Fruit fly (Drosophila melanogaster) whole organism, prepupa: ENCODE data around the gene hh.

ENCODE experiments used
- Blimp-1 ChIP-seq: fragments of 200-800 bp; sonication (Bioruptor generic); optimal IDR thresholded peaks from 3 replicates; lab custom pipeline; 2017; ENCODE audit warnings: missing biosample characterization, missing genetic modification characterization, mild to moderate bottlenecking, moderate library complexity, missing genetic modification reagents
- CG10631 ChIP-seq: fragments of 200-800 bp; sonication (Bioruptor generic); optimal IDR thresholded peaks from 2 replicates; lab custom pipeline; 2016; ENCODE audit warnings: missing biosample characterization, missing genetic modification characterization
- CG10669 ChIP-seq: fragments of 200-800 bp; sonication (Bioruptor generic); optimal IDR thresholded peaks from 3 replicates; lab custom pipeline; 2018; ENCODE audit warnings: missing biosample characterization, mild to moderate bottlenecking, missing genetic modification characterization, moderate library complexity
- CG11294 ChIP-seq: fragments of 200-800 bp; sonication (Bioruptor generic); IDR thresholded peaks from 2 replicates; pipeline ENCODE4 v1.3.6; 2022; ENCODE audit warnings: missing biosample characterization, missing genetic modification characterization
- CG15336 ChIP-seq: fragments of 200-800 bp; sonication (Bioruptor generic); IDR thresholded peaks from 2 replicates; pipeline ENCODE4 v1.3.6; 2022; ENCODE audit warnings: missing biosample characterization, missing genetic modification characterization
- CG1621 ChIP-seq: fragments of 200-800 bp; sonication (Bioruptor generic); optimal IDR thresholded peaks from 3 replicates; lab custom pipeline; 2018; ENCODE audit warnings: missing biosample characterization, mild to moderate bottlenecking, missing genetic modification characterization
- CG16779 ChIP-seq: fragments of 200-800 bp; sonication (Bioruptor generic); optimal IDR thresholded peaks from 3 replicates; lab custom pipeline; 2017; ENCODE audit warnings: missing biosample characterization, mild to moderate bottlenecking, missing genetic modification characterization
- CG31627 ChIP-seq: fragments of 200-800 bp; sonication (Bioruptor generic); optimal IDR thresholded peaks from 3 replicates; lab custom pipeline; 2016; ENCODE audit warnings: missing biosample characterization, missing genetic modification characterization
- CG32006 ChIP-seq: fragments of 200-800 bp; sonication (Bioruptor generic); optimal IDR thresholded peaks from 3 replicates; lab custom pipeline; 2017; ENCODE audit warnings: missing biosample characterization, mild to moderate bottlenecking, missing genetic modification characterization
- CG34406 ChIP-seq: fragments of 200-800 bp; sonication (Bioruptor generic); optimal IDR thresholded peaks from 3 replicates; lab custom pipeline; 2016; ENCODE audit warnings: missing biosample characterization, missing genetic modification characterization
- CG3919 ChIP-seq: fragments of 200-800 bp; sonication (Bioruptor generic); optimal IDR thresholded peaks from 3 replicates; lab custom pipeline; 2016; ENCODE audit warnings: missing biosample characterization, missing genetic modification characterization
- CG6163 ChIP-seq: fragments of 200-800 bp; sonication (Bioruptor generic); IDR thresholded peaks from 3 replicates; pipeline ENCODE4 v1.3.6; 2022; ENCODE audit warnings: missing biosample characterization, missing genetic modification characterization
- CG6276 ChIP-seq: fragments of 200-800 bp; sonication (Bioruptor generic); optimal IDR thresholded peaks from 2 replicates; lab custom pipeline; 2017; ENCODE audit warnings: missing biosample characterization, mild to moderate bottlenecking, missing genetic modification characterization
- CG6792 ChIP-seq: fragments of 200-800 bp; sonication (Bioruptor generic); optimal IDR thresholded peaks from 3 replicates; lab custom pipeline; 2016; ENCODE audit warnings: missing biosample characterization, missing genetic modification characterization
- CG6808 ChIP-seq: fragments of 200-800 bp; sonication (Bioruptor generic); optimal IDR thresholded peaks from 3 replicates; lab custom pipeline; 2017; ENCODE audit warnings: missing biosample characterization, missing genetic modification characterization, mild to moderate bottlenecking, moderate library complexity, missing genetic modification reagents
- CG8119 ChIP-seq: fragments of 200-800 bp; sonication (Bioruptor generic); IDR thresholded peaks from 3 replicates; pipeline ENCODE4 v1.3.6; 2022; ENCODE audit warnings: missing biosample characterization, missing genetic modification characterization
- CG8319 ChIP-seq: fragments of 200-800 bp; sonication (Bioruptor generic); optimal IDR thresholded peaks from 3 replicates; lab custom pipeline; 2016; ENCODE audit warnings: missing biosample characterization, missing genetic modification characterization
- CG8632 ChIP-seq: fragments of 200-800 bp; sonication (Bioruptor generic); optimal IDR thresholded peaks from 3 replicates; lab custom pipeline; 2016; ENCODE audit warnings: missing biosample characterization, missing genetic modification characterization
- CG9139 ChIP-seq: fragments of 200-800 bp; sonication (Bioruptor generic); optimal IDR thresholded peaks from 3 replicates; lab custom pipeline; 2017; ENCODE audit warnings: missing biosample characterization, mild to moderate bottlenecking, missing genetic modification characterization
- Eip75B ChIP-seq: fragments of 200-800 bp; sonication (Bioruptor generic); optimal IDR thresholded peaks from 3 replicates; lab custom pipeline; 2016; ENCODE audit warnings: missing biosample characterization, missing genetic modification characterization
- Eip78C ChIP-seq: fragments of 200-800 bp; sonication (Bioruptor generic); peaks from one replicate; lab custom pipeline; 2016; ENCODE audit warnings: missing biosample characterization, missing genetic modification characterization
- Eip93F ChIP-seq: fragments of 200-800 bp; sonication (Bioruptor generic); optimal IDR thresholded peaks from 2 replicates; lab custom pipeline; 2016; ENCODE audit warnings: missing biosample characterization, mild to moderate bottlenecking, missing genetic modification characterization
- Ets21C ChIP-seq: fragments of 200-800 bp; sonication (Bioruptor generic); optimal IDR thresholded peaks from 3 replicates; lab custom pipeline; 2016; ENCODE audit warnings: missing biosample characterization, missing genetic modification characterization
- Ets96B ChIP-seq: fragments of 200-800 bp; optimal IDR thresholded peaks from 2 replicates; lab custom pipeline; 2019; ENCODE audit warnings: missing biosample characterization, mild to moderate bottlenecking, missing genetic modification characterization, moderate library complexity
- Gug ChIP-seq: fragments of 200-800 bp; sonication (Bioruptor generic); IDR thresholded peaks from 2 replicates; pipeline ENCODE4 v1.3.6; 2022; ENCODE audit warnings: missing biosample characterization, missing genetic modification characterization
- Hr39 ChIP-seq: fragments of 200-800 bp; sonication (Bioruptor generic); optimal IDR thresholded peaks from 2 replicates; lab custom pipeline; 2016; ENCODE audit warnings: missing biosample characterization, missing genetic modification characterization
- Met ChIP-seq: fragments of 200-800 bp; sonication (Bioruptor generic); optimal IDR thresholded peaks from 3 replicates; lab custom pipeline; 2016; ENCODE audit warnings: missing biosample characterization, missing genetic modification characterization
- OdsH ChIP-seq: fragments of 200-800 bp; sonication (Bioruptor generic); optimal IDR thresholded peaks from 3 replicates; lab custom pipeline; 2016; ENCODE audit warnings: missing biosample characterization, missing genetic modification characterization
- Smox ChIP-seq: fragments of 200-800 bp; sonication (Bioruptor generic); optimal IDR thresholded peaks from 3 replicates; lab custom pipeline; 2016; ENCODE audit warnings: missing biosample characterization, missing genetic modification characterization
- Sox102F ChIP-seq: fragments of 200-800 bp; sonication (Bioruptor generic); optimal IDR thresholded peaks from 2 replicates; lab custom pipeline; 2016; ENCODE audit warnings: missing biosample characterization, mild to moderate bottlenecking, missing genetic modification characterization
- Sox14 ChIP-seq: fragments of 200-800 bp; sonication (Bioruptor generic); optimal IDR thresholded peaks from 3 replicates; lab custom pipeline; 2016; ENCODE audit warnings: missing biosample characterization, missing genetic modification characterization
- Sox15 ChIP-seq: fragments of 200-800 bp; sonication (Bioruptor generic); optimal IDR thresholded peaks from 3 replicates; lab custom pipeline; 2016; ENCODE audit warnings: missing biosample characterization, missing genetic modification characterization
- achi ChIP-seq: fragments of 200-800 bp; sonication (Bioruptor generic); optimal IDR thresholded peaks from 3 replicates; lab custom pipeline; 2016; ENCODE audit warnings: missing biosample characterization, missing genetic modification characterization
- acj6 ChIP-seq: fragments of 200-800 bp; sonication (Bioruptor generic); optimal IDR thresholded peaks from 3 replicates; lab custom pipeline; 2016; ENCODE audit warnings: missing biosample characterization, missing genetic modification characterization
- dac ChIP-seq: fragments of 200-800 bp; sonication (Bioruptor generic); optimal IDR thresholded peaks from 2 replicates; lab custom pipeline; 2017; ENCODE audit warnings: missing biosample characterization, mild to moderate bottlenecking, missing genetic modification characterization
- esn ChIP-seq: fragments of 200-800 bp; sonication (Bioruptor generic); optimal IDR thresholded peaks from 2 replicates; lab custom pipeline; 2016; ENCODE audit warnings: missing biosample characterization, mild to moderate bottlenecking, missing genetic modification characterization, moderate library complexity
- fd59A ChIP-seq: fragments of 200-800 bp; sonication (Bioruptor generic); optimal IDR thresholded peaks from 2 replicates; lab custom pipeline; 2017; ENCODE audit warnings: missing biosample characterization, mild to moderate bottlenecking, missing genetic modification characterization, missing genetic modification reagents
- fd85E ChIP-seq: fragments of 200-800 bp; sonication (Bioruptor generic); optimal IDR thresholded peaks from 3 replicates; lab custom pipeline; 2016; ENCODE audit warnings: missing biosample characterization, missing genetic modification characterization
- lz ChIP-seq: fragments of 200-800 bp; sonication (Bioruptor generic); optimal IDR thresholded peaks from 3 replicates; lab custom pipeline; 2016; ENCODE audit warnings: missing biosample characterization, missing genetic modification characterization
- net ChIP-seq: fragments of 200-800 bp; sonication (Bioruptor generic); optimal IDR thresholded peaks from 3 replicates; lab custom pipeline; 2016; ENCODE audit warnings: missing biosample characterization, missing genetic modification characterization
- pdm3 ChIP-seq: fragments of 200-800 bp; sonication (Bioruptor generic); optimal IDR thresholded peaks from 3 replicates; lab custom pipeline; 2016; ENCODE audit warnings: missing biosample characterization, missing genetic modification characterization
- salr ChIP-seq, 2 experiments: fragments of 200-800 bp; sonication (Bioruptor generic); optimal IDR thresholded peaks; 3 replicates each; lab custom pipeline; 2016 to 2018; ENCODE audit warnings: missing biosample characterization in 2 of 2, missing genetic modification characterization in 2 of 2, mild to moderate bottlenecking in 1 of 2
- ss ChIP-seq, 2 experiments: fragments of 200-800 bp; sonication (Bioruptor generic); optimal IDR thresholded peaks; 2 replicates in 1 of 2; 3 replicates in 1 of 2; lab custom pipeline; 2017 to 2018; ENCODE audit warnings: mild to moderate bottlenecking in 2 of 2, missing biosample characterization in 2 of 2, missing genetic modification characterization in 2 of 2, moderate library complexity in 1 of 2
- svp ChIP-seq: fragments of 200-800 bp; sonication (Bioruptor generic); peaks from one replicate; lab custom pipeline; 2016; ENCODE audit warnings: missing biosample characterization, missing genetic modification characterization
- topi ChIP-seq: fragments of 200-800 bp; sonication (Bioruptor generic); optimal IDR thresholded peaks from 3 replicates; lab custom pipeline; 2016; ENCODE audit warnings: missing biosample characterization, missing genetic modification characterization
- vri ChIP-seq: fragments of 200-800 bp; sonication (Bioruptor generic); optimal IDR thresholded peaks from 3 replicates; lab custom pipeline; 2016; ENCODE audit warnings: missing biosample characterization, mild to moderate bottlenecking, missing genetic modification characterization

Gene hh

DNA sequence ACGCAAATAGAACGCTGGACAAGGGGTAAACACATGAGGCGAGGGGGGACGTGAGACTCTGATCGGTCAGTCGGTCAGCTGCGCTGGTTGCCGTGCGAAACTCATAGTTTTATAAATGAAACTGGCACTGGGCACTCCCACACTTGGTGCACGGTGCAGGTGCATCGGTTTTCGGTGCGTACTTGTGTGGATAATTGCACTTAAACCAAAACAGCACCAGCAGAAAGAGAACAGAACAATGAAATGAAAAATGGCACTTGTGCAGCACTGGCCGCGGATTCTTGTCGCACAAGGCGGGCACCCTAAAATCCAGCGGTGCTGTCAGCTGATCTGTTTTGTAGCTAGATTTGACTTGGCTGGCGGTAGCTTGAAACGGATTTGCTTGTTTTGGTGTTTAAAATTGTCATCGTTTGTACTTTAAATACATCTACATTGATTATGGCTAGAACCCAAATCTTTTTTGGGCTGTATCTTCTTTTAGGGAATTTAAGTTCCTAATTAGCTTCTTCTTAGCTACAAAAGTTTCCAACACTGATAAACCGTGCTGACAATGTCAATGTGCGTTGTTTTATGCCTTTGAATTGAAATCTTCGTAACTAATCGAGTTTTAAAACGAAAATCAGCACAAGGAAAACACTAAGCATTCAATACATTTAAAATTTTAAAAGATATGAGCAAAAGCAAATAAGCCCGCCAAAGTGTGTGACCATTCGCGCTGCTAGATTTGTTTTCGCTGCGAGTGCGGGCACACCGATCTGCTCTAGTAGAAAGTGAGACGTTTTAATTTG, 23.8 kb downstream of the hh start, which contains the start of the genes Rassf and CenB1A (continued):
- TF ChIP-seq CG11294 = no peak; the same call in 1 of the 2 replicates
- no peak for TF ChIP-seq Ets21C (GFP tag; lab: Kevin White, UChicago)
- TF ChIP-seq CG32006 (GFP tag; lab: Kevin White, UChicago) = peak; percentile 43
- no peak for TF ChIP-seq fd59A
- no peak for TF ChIP-seq CG9139
- TF ChIP-seq vri (GFP tag; lab: Kevin White, UChicago) = peak; percentile 32
- peak in 1 of 2 experiments; percentile 24 for TF ChIP-seq salr (GFP tag; optimal IDR thresholded peaks at IDR 0.05; lab: Kevin White, UChicago)
- TF ChIP-seq acj6 = peak; percentile 46
- peak; percentile 35 for TF ChIP-seq Eip75B (GFP tag; lab: Kevin White, UChicago)

DNA sequence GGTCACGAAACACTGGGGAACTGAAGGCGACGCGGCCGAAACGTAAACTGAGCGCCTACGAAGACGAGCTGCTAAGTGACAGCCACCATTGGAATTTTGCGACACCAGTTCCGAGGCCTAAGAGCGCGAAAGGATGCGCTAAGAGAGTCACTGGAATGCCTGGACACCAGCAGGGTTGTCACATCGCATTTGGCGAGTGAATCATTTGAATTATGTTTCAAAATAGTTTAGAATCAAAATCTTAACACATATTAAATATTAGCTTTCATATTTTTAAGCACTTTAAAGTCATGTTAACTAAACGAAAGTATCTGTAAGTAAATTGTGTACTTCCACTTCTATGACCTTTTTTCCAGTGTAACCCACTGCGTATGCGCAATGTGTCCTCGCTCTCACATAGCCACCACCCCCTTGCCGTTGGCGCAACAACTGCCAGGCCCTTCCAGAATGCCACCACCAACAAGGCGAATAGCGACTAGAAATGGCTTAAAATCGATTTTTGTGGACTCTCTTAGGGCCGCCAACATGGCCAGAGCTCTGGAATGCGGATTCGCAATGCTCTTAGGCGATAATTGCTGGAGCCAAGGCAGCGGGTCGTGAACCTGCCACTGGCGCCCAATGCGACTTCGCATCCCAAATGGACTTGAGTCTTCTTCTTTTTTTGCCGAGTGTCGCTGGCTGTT, 28.9 kb downstream of the hh start, which contains the start of gene Cow:
Cow (minus strand) TSS at position 51 of the 683 bp plus-strand sequence.
- TF ChIP-seq CG11294 (peak; percentile 48; the same call in 1 of the 2 replicates), CG31627 (GFP tag; lab: Kevin White, UChicago) (peak; percentile 34), Eip78C (GFP tag; lab: Kevin White, UChicago) (peak; percentile 81), esn (GFP tag; lab: Kevin White, UChicago) (no peak), Sox14 (GFP tag; lab: Kevin White, UChicago) (peak; percentile 12), vri (GFP tag; lab: Kevin White, UChicago) (no peak), CG8119 (peak; percentile 54; the same call in 2 of the 3 replicates), Eip93F (GFP tag; lab: Kevin White, UChicago) (no peak), Eip75B (GFP tag; lab: Kevin White, UChicago) (peak; percentile 46), net (GFP tag; lab: Kevin White, UChicago) (no peak), CG16779 (no peak), Smox (GFP tag; lab: Kevin White, UChicago) (peak; percentile 24), dac (GFP tag; lab: Kevin White, UChicago) (peak; percentile 9), Gug (GFP tag; lab: Robert Waterston, UW) (peak; percentile 59), CG10631 (peak; percentile 31), CG10669 (peak; percentile 48), lz (GFP tag; lab: Kevin White, UChicago) (peak; percentile 40), pdm3 (peak; percentile 45), fd85E (no peak), CG6163 (GFP tag; lab: Robert Waterston, UW) (peak; percentile 59), acj6 (peak; percentile 33), CG34406 (GFP tag; lab: Kevin White, UChicago) (no peak), CG15336 (GFP tag; lab: Robert Waterston, UW) (peak; percentile 36; the same call in 1 of the 2 replicates), CG8319 (GFP tag; lab: Kevin White, UChicago) (no peak), svp (GFP tag; lab: Kevin White, UChicago) (peak; percentile 70), CG32006 (GFP tag; lab: Kevin White, UChicago) (peak; percentile 56), CG8632 (peak; percentile 7), CG6792 (GFP tag; lab: Kevin White, UChicago) (peak; percentile 40), CG9139 (no peak), CG3919 (peak; percentile 35), Met (GFP tag; lab: Kevin White, UChicago) (peak; percentile 37), CG1621 (tag; lab: Kevin White, UChicago) (peak; percentile 17), topi (GFP tag; lab: Kevin White, UChicago) (peak; percentile 46), achi (peak; percentile 43), Ets96B (peak; percentile 29), CG6808 (GFP tag; lab: Kevin White, UChicago) (peak; percentile 12), Hr39 (peak; percentile 15), OdsH (peak; percentile 48), Sox102F (GFP tag; lab: Kevin White, UChicago) (peak; percentile 30), Sox15 (no peak), CG6276 (GFP tag; lab: Kevin White, UChicago) (peak; percentile 13), Blimp-1 (GFP tag; lab: Kevin White, UChicago) (no peak), fd59A (no peak), ss (GFP tag; optimal IDR thresholded peaks at IDR 0.05; lab: Kevin White, UChicago) (peak; percentile 2 to 3), salr (GFP tag; optimal IDR thresholded peaks at IDR 0.05; lab: Kevin White, UChicago) (peak in 1 of 2 experiments; percentile 2)
